Fruit fly (Drosophila melanogaster): ENCODE results near the gene CG12576.

DNA sequence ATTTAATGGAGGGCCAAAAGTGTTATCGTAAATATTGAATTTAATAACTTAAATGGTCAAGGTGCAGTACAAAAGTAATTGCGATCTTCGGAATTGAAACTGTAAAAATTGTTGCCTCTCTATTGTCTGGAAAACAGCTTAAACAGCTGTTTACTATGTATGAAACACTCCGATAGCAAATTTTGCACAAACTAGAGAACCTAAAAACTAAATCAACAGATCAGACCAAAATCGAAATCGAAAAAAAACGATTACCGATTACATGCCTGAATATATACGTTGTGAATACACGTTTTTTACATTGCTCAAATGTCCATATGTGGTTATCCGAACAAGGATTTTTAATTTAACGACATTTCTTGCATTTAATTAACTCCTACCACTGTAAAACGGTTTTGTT lies 38.6 kb downstream of the CG12576 start:
- TF ChIP-seq insv (optimal IDR thresholded peaks at IDR 0.05): no peak
- no peak for TF ChIP-seq h (optimal IDR thresholded peaks at IDR 0.05)
- no peak for TF ChIP-seq Myc (optimal IDR thresholded peaks at IDR 0.05)
